Fruit fly (Drosophila melanogaster): ENCODE measurements around the gene CG17928.

- TF ChIP-seq CG6276 (GFP tag; optimal IDR thresholded peaks at IDR 0.05): no peak
- TF ChIP-seq esn (GFP tag; optimal IDR thresholded peaks at IDR 0.05): no peak
- TF ChIP-seq CG6854 (GFP tag; optimal IDR thresholded peaks at IDR 0.05): no peak
- TF ChIP-seq dac (GFP tag; optimal IDR thresholded peaks at IDR 0.05): no peak
- TF ChIP-seq fd59A (GFP tag; optimal IDR thresholded peaks at IDR 0.05): no peak
- TF ChIP-seq pdm3 (GFP tag; optimal IDR thresholded peaks at IDR 0.05): no peak
- TF ChIP-seq CG8632 (GFP tag; optimal IDR thresholded peaks at IDR 0.05): no peak
- TF ChIP-seq Blimp-1 (GFP tag; optimal IDR thresholded peaks at IDR 0.05): no peak
- no peak for TF ChIP-seq Lpt (GFP tag; optimal IDR thresholded peaks at IDR 0.05)
- no peak for TF ChIP-seq CG1621 (tag; optimal IDR thresholded peaks at IDR 0.05)
- no peak for TF ChIP-seq CG10669 (GFP tag; optimal IDR thresholded peaks at IDR 0.05)
Observed at dm6 chr2L:16808752-16809151, 17.4 kb downstream of the CG17928 start.
